Worm (Caenorhabditis elegans) whole organism, young adult: Measurements from ENCODE around the gene fdgt-1.

ENCODE experiments used
- B0336.3 ChIP-seq: fragments of 200-800 bp; sonication (Bioruptor generic); IDR thresholded peaks from 2 replicates; pipeline ENCODE4 v1.3.6; 2022; ENCODE audit warnings: missing genetic modification characterization, missing compliant biosample characterization
- D2030.7 ChIP-seq: fragments of 200-800 bp; sonication (Bioruptor generic); IDR thresholded peaks from 2 replicates; pipeline ENCODE4 v1.3.6; 2022; ENCODE audit warnings: missing genetic modification reagents, missing genetic modification characterization, missing compliant biosample characterization
- F37B4.10 ChIP-seq: fragments of 200-800 bp; sonication (Bioruptor generic); IDR thresholded peaks from 2 replicates; pipeline ENCODE4 v1.3.6; 2022; ENCODE audit warnings: missing genetic modification characterization, missing compliant biosample characterization
- K12H6.12 ChIP-seq: fragments of 200-800 bp; sonication (Bioruptor generic); optimal IDR thresholded peaks from 2 replicates; lab custom pipeline; 2018; ENCODE audit warnings: mild to moderate bottlenecking, missing genetic modification characterization, missing compliant biosample characterization
- ama-1 ChIP-seq, 3 experiments: fragments of 150-350 bp in 1 of 3; sonication (generic microtip) in 2 of 3; optimal IDR thresholded peaks; 2 replicates each; lab custom pipeline; 2014 to 2018; ENCODE audit warnings: missing biosample characterization in 2 of 3, missing genetic modification characterization in 2 of 3, missing genetic modification reagents in 2 of 3
- aptf-2 ChIP-seq: fragments of 200-800 bp; sonication (Bioruptor generic); conservative IDR thresholded peaks from 2 replicates; pipeline ENCODE4 v1.3.6; 2022; ENCODE audit warnings: missing genetic modification reagents, missing genetic modification characterization, missing compliant biosample characterization
- chd-7 ChIP-seq: sonication (generic microtip); optimal IDR thresholded peaks from 2 replicates; lab custom pipeline; 2016; ENCODE audit warnings: mild to moderate bottlenecking, missing genetic modification characterization, moderate library complexity, missing compliant biosample characterization
- efl-1 ChIP-seq: fragments of 150-350 bp; optimal IDR thresholded peaks from 2 replicates; lab custom pipeline; 2014; ENCODE audit warnings: missing biosample characterization, missing genetic modification reagents, missing genetic modification characterization
- ekl-4 ChIP-seq: fragments of 200-800 bp; sonication (Bioruptor generic); IDR thresholded peaks from 2 replicates; pipeline ENCODE4 v1.3.6; 2022; ENCODE audit warnings: missing genetic modification reagents, missing genetic modification characterization, missing compliant biosample characterization
- him-1 ChIP-seq: sonication (generic microtip); optimal IDR thresholded peaks from 2 replicates; lab custom pipeline; 2016; ENCODE audit warnings: missing genotype, missing genetic modification reagents, missing genetic modification characterization, missing compliant biosample characterization
- hmg-1.2 ChIP-seq: fragments of 200-800 bp; sonication (Bioruptor generic); IDR thresholded peaks from 2 replicates; pipeline ENCODE4 v1.3.6; 2022; ENCODE audit warnings: missing genetic modification reagents, missing genetic modification characterization, missing compliant biosample characterization
- mcd-1 ChIP-seq: fragments of 200-800 bp; sonication (Bioruptor generic); IDR thresholded peaks from 2 replicates; pipeline ENCODE4 v1.3.6; 2022; ENCODE audit warnings: missing genetic modification reagents, missing genetic modification characterization, missing compliant biosample characterization
- pha-4 ChIP-seq: fragments of 150-350 bp; sonication (generic microtip); optimal IDR thresholded peaks from 2 replicates; lab custom pipeline; 2014; ENCODE audit warnings: missing biosample characterization, missing genetic modification reagents, missing genetic modification characterization
- ztf-18 ChIP-seq: sonication (generic microtip); optimal IDR thresholded peaks from 2 replicates; lab custom pipeline; 2016; ENCODE audit warnings: missing genotype, mild to moderate bottlenecking, missing genetic modification characterization, missing compliant biosample characterization

ce11 chrII:1529057-1529456, 24.7 kb downstream of the fdgt-1 start, which contains the start of gene Y51H7BR.4:
- TF ChIP-seq D2030.7 (GFP tag; lab: Robert Waterston, UW), result no peak
- TF ChIP-seq him-1, result no peak
- TF ChIP-seq B0336.3, result no peak
- TF ChIP-seq pha-4 (tag; lab: Kevin White, UChicago), result no peak
- TF ChIP-seq ekl-4 (GFP tag; lab: Robert Waterston, UW), result no peak
- no peak for TF ChIP-seq chd-7 (tag; lab: Kevin White, UChicago)
- TF ChIP-seq F37B4.10 (GFP tag; lab: Robert Waterston, UW), result no peak
- TF ChIP-seq ztf-18 (tag; lab: Kevin White, UChicago), result no peak
- no peak for TF ChIP-seq K12H6.12
- no peak for TF ChIP-seq hmg-1.2 (GFP tag; lab: Robert Waterston, UW)
- TF ChIP-seq efl-1 (GFP tag; lab: Kevin White, UChicago), result no peak
- TF ChIP-seq ama-1 (optimal IDR thresholded peaks at IDR 0.05; lab: Kevin White, UChicago), result no peak
- no peak for TF ChIP-seq ama-1 (GFP tag; optimal IDR thresholded peaks at IDR 0.05; lab: Kevin White, UChicago)
- TF ChIP-seq aptf-2 (GFP tag; lab: Robert Waterston, UW), result no peak
- TF ChIP-seq mcd-1 (GFP tag; lab: Robert Waterston, UW), result no peak
